Comparison of ENCODE assay signal across 2 worm cellular contexts in genomic region chrX:7680545-7681330, ce11.
A peak's percentile ranks its signal among the peaks of the same experiment; 100 is the strongest.
TF ChIP-seq lines count a peak whose summit lies in the region.

Gene stn-2, minus strand, starts transcription at chrX:7680619.

TF ChIP-seq in whole organism, L1 larva, 84 proteins besides CTCF, POLR2A, EP300 and RAD21 (continued from another document):
- TF ChIP-seq efl-1 (optimal IDR thresholded peaks at IDR 0.05; lab: Kevin White, UChicago) (no peak), efl-1 (GFP tag; optimal IDR thresholded peaks at IDR 0.05 in 1 of 2; lab: Kevin White, UChicago) (peak in 1 of 2 experiments; percentile 8), grh-1 (GFP tag; IDR thresholded peaks at IDR 0.05; lab: Robert Waterston, UW) (no peak), mab-9 (GFP tag; IDR thresholded peaks at IDR 0.05; lab: Robert Waterston, UW) (no peak), aly-2 (tag; optimal IDR thresholded peaks at IDR 0.05; lab: Kevin White, UChicago) (no peak), unc-86 (tag; optimal IDR thresholded peaks at IDR 0.05; lab: Kevin White, UChicago) (no peak), ceh-63 (GFP tag; optimal IDR thresholded peaks at IDR 0.05; lab: Kevin White, UChicago) (no peak), nhr-47 (tag; optimal IDR thresholded peaks at IDR 0.05; lab: Kevin White, UChicago) (no peak), nhr-12 (tag; optimal IDR thresholded peaks at IDR 0.05; lab: Kevin White, UChicago) (no peak), lin-15B (tag; optimal IDR thresholded peaks at IDR 0.05; lab: Kevin White, UChicago) (no peak), unc-62 (GFP tag; optimal IDR thresholded peaks at IDR 0.05; lab: Kevin White, UChicago) (no peak), pax-3 (tag; optimal IDR thresholded peaks at IDR 0.05; lab: Kevin White, UChicago) (no peak), blmp-1 (tag; optimal IDR thresholded peaks at IDR 0.05; lab: Kevin White, UChicago) (peak; percentile 17), lin-35 (GFP tag; optimal IDR thresholded peaks at IDR 0.05; lab: Kevin White, UChicago) (peak in 1 of 2 experiments; percentile 36), fkh-10 (GFP tag; optimal IDR thresholded peaks at IDR 0.05; lab: Kevin White, UChicago) (no peak), nhr-11 (tag; optimal IDR thresholded peaks at IDR 0.05; lab: Kevin White, UChicago) (no peak), pqm-1 (tag; optimal IDR thresholded peaks at IDR 0.05; lab: Kevin White, UChicago) (no peak), ztf-4 (tag; optimal IDR thresholded peaks at IDR 0.05; lab: Kevin White, UChicago) (no peak), Y116A8C.19 (tag; optimal IDR thresholded peaks at IDR 0.05; lab: Kevin White, UChicago; ENCODE audit: borderline replicate concordance) (no peak), rnt-1 (tag; optimal IDR thresholded peaks at IDR 0.05; lab: Kevin White, UChicago) (peak; percentile 17), efl-3 (GFP tag; optimal IDR thresholded peaks at IDR 0.05; lab: Kevin White, UChicago) (no peak), pag-3 (tag; optimal IDR thresholded peaks at IDR 0.05; lab: Kevin White, UChicago; ENCODE audit: borderline replicate concordance, insufficient read depth) (no peak), snu-23 (GFP tag; optimal IDR thresholded peaks at IDR 0.05; lab: Kevin White, UChicago) (peak; percentile 23), irx-1 (tag; optimal IDR thresholded peaks at IDR 0.05; lab: Kevin White, UChicago) (no peak), skn-1 (tag; optimal IDR thresholded peaks at IDR 0.05; lab: Kevin White, UChicago) (no peak), C16A3.4 (tag; optimal IDR thresholded peaks at IDR 0.05; lab: Kevin White, UChicago) (no peak), fkh-4 (tag; optimal IDR thresholded peaks at IDR 0.05; lab: Kevin White, UChicago; ENCODE audit: borderline replicate concordance) (no peak), lir-3 (tag; optimal IDR thresholded peaks at IDR 0.05; lab: Kevin White, UChicago; ENCODE audit: poor library complexity) (no peak), dpl-1 (GFP tag; optimal IDR thresholded peaks at IDR 0.05; lab: Kevin White, UChicago) (no peak), nhr-77 (tag; optimal IDR thresholded peaks at IDR 0.05; lab: Kevin White, UChicago) (no peak), ces-1 (GFP tag; optimal IDR thresholded peaks at IDR 0.05; lab: Kevin White, UChicago) (no peak), unc-130 (tag; optimal IDR thresholded peaks at IDR 0.05; lab: Kevin White, UChicago) (no peak), dsc-1 (tag; optimal IDR thresholded peaks at IDR 0.05; lab: Kevin White, UChicago) (peak; percentile 53), zag-1 (tag; optimal IDR thresholded peaks at IDR 0.05; lab: Kevin White, UChicago) (no peak), egl-27 (tag; optimal IDR thresholded peaks at IDR 0.05; lab: Kevin White, UChicago) (no peak), ceh-88 (GFP tag; IDR thresholded peaks at IDR 0.05; lab: Robert Waterston, UW) (no peak), hlh-17 (GFP tag; optimal IDR thresholded peaks at IDR 0.05; lab: Kevin White, UChicago; ENCODE audit: borderline replicate concordance) (no peak), elt-2 (tag; optimal IDR thresholded peaks at IDR 0.05; lab: Kevin White, UChicago) (no peak), mef-2 (tag; optimal IDR thresholded peaks at IDR 0.05; lab: Kevin White, UChicago) (no peak), mep-1 (tag; optimal IDR thresholded peaks at IDR 0.05; lab: Kevin White, UChicago) (no peak)

TF ChIP-seq in whole organism, young adult, 124 proteins besides CTCF, POLR2A, EP300 and RAD21 (continued from another document):
- TF ChIP-seq chd-7 (tag; optimal IDR thresholded peaks at IDR 0.05; lab: Kevin White, UChicago) = no peak
- no peak for TF ChIP-seq ztf-28 (GFP tag; IDR thresholded peaks at IDR 0.05; lab: Robert Waterston, UW)
- TF ChIP-seq dpff-1 (tag; optimal IDR thresholded peaks at IDR 0.05; lab: Kevin White, UChicago) = no peak
- peak; percentile 60; the same call in 1 of the 2 replicates for TF ChIP-seq nfyb-1 (GFP tag; IDR thresholded peaks at IDR 0.05; lab: Robert Waterston, UW)
- no peak for TF ChIP-seq tbx-9 (tag; optimal IDR thresholded peaks at IDR 0.05; lab: Kevin White, UChicago; ENCODE audit: borderline replicate concordance)
